Fruit fly (Drosophila melanogaster): ENCODE measurements around the gene Pen.

Gene Pen

DNA sequence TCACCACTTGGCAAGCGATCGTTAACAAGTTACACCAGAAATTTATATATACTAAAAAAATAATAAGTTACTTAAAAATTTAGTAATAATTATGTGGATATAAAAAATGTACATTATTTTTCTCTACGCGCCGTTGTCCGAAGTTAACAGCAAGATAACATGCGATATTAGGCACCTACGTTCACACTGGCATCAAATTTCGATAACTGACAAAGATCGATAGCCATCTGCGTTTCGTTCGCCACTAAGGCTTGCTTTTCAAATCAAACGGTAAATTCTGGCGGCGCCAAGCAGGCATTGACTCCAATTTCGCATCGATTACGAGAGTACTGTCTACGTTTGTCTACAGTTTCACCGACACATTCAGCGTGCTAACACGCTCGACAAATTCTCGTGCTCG, at the start of gene Pen (continued):
- TF ChIP-seq CG16813 (GFP tag; IDR thresholded peaks at IDR 0.05; ENCODE audit: partially characterized antibody) (peak; percentile 81), pum (GFP tag; optimal IDR thresholded peaks at IDR 0.05) (no peak), gt (GFP tag; IDR thresholded peaks at IDR 0.05) (no peak), CG17186 (GFP tag; optimal IDR thresholded peaks at IDR 0.05) (peak; percentile 64), CG8290 (GFP tag; optimal IDR thresholded peaks at IDR 0.05) (no peak), CG8290 (tag; optimal IDR thresholded peaks at IDR 0.05) (no peak), sim (GFP tag; IDR thresholded peaks at IDR 0.05) (no peak)

DNA sequence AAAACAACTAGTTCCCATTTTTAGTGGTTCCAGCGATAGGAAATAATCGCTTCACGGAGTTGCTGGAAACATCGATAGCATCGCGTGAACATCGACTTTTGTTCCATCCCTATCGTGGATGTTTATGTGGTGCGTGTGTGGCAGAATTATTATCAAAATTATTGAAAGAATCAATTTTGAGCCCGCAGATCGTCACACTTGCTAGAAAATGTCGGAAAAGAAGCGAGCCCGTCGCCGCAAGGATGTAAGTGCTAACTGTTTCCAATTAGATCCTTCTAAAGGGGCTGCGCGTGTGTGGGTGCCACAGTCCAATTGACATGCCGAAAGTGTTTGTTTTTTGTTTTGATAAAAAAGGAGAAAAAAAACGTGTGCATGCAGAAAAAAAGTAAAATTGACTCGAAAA, 47.4 kb upstream of the Pen start, which contains the start of gene Trp1:
TSS of gene Trp1 (plus strand) at position 89 of the 403 bp plus-strand sequence.
- TF ChIP-seq salm (tag; optimal IDR thresholded peaks at IDR 0.05) (no peak), trem (tag; optimal IDR thresholded peaks at IDR 0.05) (peak; percentile 49), amos (GFP tag; IDR thresholded peaks at IDR 0.05; ENCODE audit: partially characterized antibody) (peak; percentile 99), grau (tag; optimal IDR thresholded peaks at IDR 0.05) (peak; percentile 3), CG6689 (GFP tag; IDR thresholded peaks at IDR 0.05) (no peak), CG32532 (GFP tag; IDR thresholded peaks at IDR 0.05) (peak; percentile 11; the same call in 1 of the 2 replicates), CG2129 (GFP tag; IDR thresholded peaks at IDR 0.05; ENCODE audit: partially characterized antibody) (peak; percentile 84), oc (tag; optimal IDR thresholded peaks at IDR 0.05) (no peak), CG13624 (GFP tag; optimal IDR thresholded peaks at IDR 0.05) (peak; percentile 9), unc-4 (GFP tag; IDR thresholded peaks at IDR 0.05; ENCODE audit: partially characterized antibody) (peak; percentile 94), E2f2 (GFP tag; IDR thresholded peaks at IDR 0.05) (peak; percentile 18), lbe (GFP tag; optimal IDR thresholded peaks at IDR 0.05) (peak; percentile 10), CG11093 (GFP tag; IDR thresholded peaks at IDR 0.05) (no peak), CG9437 (GFP tag; optimal IDR thresholded peaks at IDR 0.05) (peak; percentile 28), HLH4C (GFP tag; IDR thresholded peaks at IDR 0.05; ENCODE audit: partially characterized antibody) (peak; percentile 87), CG8388 (GFP tag; optimal IDR thresholded peaks at IDR 0.05) (no peak), CG13287 (GFP tag; IDR thresholded peaks at IDR 0.05; ENCODE audit: partially characterized antibody) (peak; percentile 95), h (optimal IDR thresholded peaks at IDR 0.05) (no peak), YL-1 (GFP tag; optimal IDR thresholded peaks at IDR 0.05) (peak; percentile 73), CG5953 (GFP tag; IDR thresholded peaks at IDR 0.05) (no peak), nom (GFP tag; optimal IDR thresholded peaks at IDR 0.05) (peak; percentile 62), Dll (GFP tag; IDR thresholded peaks at IDR 0.05; ENCODE audit: partially characterized antibody) (peak; percentile 92), pb (GFP tag; optimal IDR thresholded peaks at IDR 0.05) (no peak), Ets97D (GFP tag; optimal IDR thresholded peaks at IDR 0.05) (peak; percentile 39), CG2678 (tag; optimal IDR thresholded peaks at IDR 0.05) (no peak), CG12659 (GFP tag; optimal IDR thresholded peaks at IDR 0.05) (peak; percentile 59), ase (GFP tag; IDR thresholded peaks at IDR 0.05) (no peak), CG17568 (GFP tag; optimal IDR thresholded peaks at IDR 0.05) (no peak), lab (GFP tag; optimal IDR thresholded peaks at IDR 0.05) (no peak), CG7987 (GFP tag; optimal IDR thresholded peaks at IDR 0.05) (no peak), Lim3 (GFP tag; IDR thresholded peaks at IDR 0.05) (no peak), CG8944 (GFP tag; optimal IDR thresholded peaks at IDR 0.05) (no peak), crp (GFP tag; optimal IDR thresholded peaks at IDR 0.05) (no peak), rib (GFP tag; IDR thresholded peaks at IDR 0.05) (no peak), sob (GFP tag; IDR thresholded peaks at IDR 0.05) (no peak), caup (GFP tag; optimal IDR thresholded peaks at IDR 0.05; ENCODE audit: severe bottlenecking) (no peak), Ravus (GFP tag; IDR thresholded peaks at IDR 0.05) (no peak), CG11504 (tag; optimal IDR thresholded peaks at IDR 0.05) (no peak), pfk (GFP tag; optimal IDR thresholded peaks at IDR 0.05) (no peak), hbn (GFP tag; IDR thresholded peaks at IDR 0.05; ENCODE audit: partially characterized antibody) (peak; percentile 87), Dref (GFP tag; IDR thresholded peaks at IDR 0.05) (peak; percentile 88), CG1603 (tag; optimal IDR thresholded peaks at IDR 0.05) (peak; percentile 46), zfh1 (GFP tag; IDR thresholded peaks at IDR 0.05) (no peak)
